Fruit fly (Drosophila melanogaster) whole organism, wandering third instar larva: Measurements from ENCODE around the gene CG16781.

Experiments used
- ey ChIP-seq: fragments of 200-800 bp; sonication (Bioruptor generic); optimal IDR thresholded peaks from 2 replicates; lab custom pipeline; 2016; ENCODE audit warnings: missing biosample characterization, missing genetic modification characterization
- psq ChIP-seq: fragments of 200-800 bp; sonication (Bioruptor generic); optimal IDR thresholded peaks from 3 replicates; lab custom pipeline; 2017; ENCODE audit warnings: missing biosample characterization, mild to moderate bottlenecking, missing genetic modification characterization, moderate library complexity

DNA sequence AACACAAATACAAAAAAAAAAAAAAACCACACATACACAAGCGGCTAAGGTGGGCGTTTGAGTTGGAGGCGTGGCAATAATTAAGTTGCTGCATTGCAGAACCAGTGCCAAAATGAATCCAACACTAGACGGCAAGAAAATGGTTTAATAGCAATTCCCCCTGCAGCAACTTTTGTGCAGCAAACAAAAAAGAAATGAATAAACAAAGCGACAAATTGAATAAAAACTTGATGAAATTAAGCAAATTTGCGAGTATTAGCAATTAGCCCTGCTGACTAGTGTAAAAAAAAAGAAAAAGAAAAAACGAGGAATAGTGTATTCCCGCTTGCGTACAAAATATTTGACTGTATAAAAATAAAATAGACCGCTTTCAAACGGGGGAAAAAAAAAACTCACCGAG lies 9.1 kb downstream of the CG16781 start:
- TF ChIP-seq ey (GFP tag; lab: Kevin White, UChicago) (no peak), psq (GFP tag; lab: Kevin White, UChicago) (no peak)
